Fruit fly (Drosophila melanogaster) whole organism, embryonic: ENCODE results near the gene CG10470.
A peak's percentile ranks its signal among the peaks of the same experiment; 100 is the strongest.

Experiments used
- CG10462 ChIP-seq: fragments of 200-800 bp; sonication (Bioruptor generic); optimal IDR thresholded peaks from 2 replicates; lab custom pipeline; 2016; ENCODE audit warnings: missing biosample characterization, missing genetic modification characterization
- CG11456 ChIP-seq: fragments of 200-800 bp; sonication (Bioruptor generic); IDR thresholded peaks from 3 replicates; pipeline ENCODE4 v1.3.6; 2022; ENCODE audit warnings: missing biosample characterization, missing genetic modification characterization
- CG12104 ChIP-seq: fragments of 200-800 bp; sonication (Bioruptor generic); optimal IDR thresholded peaks from 3 replicates; lab custom pipeline; 2016; ENCODE audit warnings: missing biosample characterization, missing genetic modification characterization
- CG12236 ChIP-seq: fragments of 200-800 bp; sonication (Bioruptor generic); optimal IDR thresholded peaks from 2 replicates; lab custom pipeline; 2016; ENCODE audit warnings: missing biosample characterization, missing genetic modification characterization
- CG1233 ChIP-seq: fragments of 200-800 bp; sonication (Bioruptor generic); optimal IDR thresholded peaks from 4 replicates; lab custom pipeline; 2018; ENCODE audit warnings: missing biosample characterization, mild to moderate bottlenecking, missing genetic modification characterization
- CG18476 ChIP-seq: fragments of 200-800 bp; sonication (Bioruptor generic); optimal IDR thresholded peaks from 2 replicates; lab custom pipeline; 2016; ENCODE audit warnings: missing biosample characterization, mild to moderate bottlenecking, missing genetic modification characterization
- CG18619 ChIP-seq: fragments of 200-800 bp; sonication (Bioruptor generic); optimal IDR thresholded peaks from 3 replicates; lab custom pipeline; 2017; ENCODE audit warnings: missing biosample characterization, mild to moderate bottlenecking, missing genetic modification characterization
- CG3065 ChIP-seq: fragments of 200-800 bp; sonication (Bioruptor generic); optimal IDR thresholded peaks from 2 replicates; lab custom pipeline; 2016; ENCODE audit warnings: missing biosample characterization, missing genetic modification characterization
- CG31441 ChIP-seq: fragments of 200-800 bp; sonication (Bioruptor generic); IDR thresholded peaks from 2 replicates; pipeline ENCODE4 v1.3.6; 2022; ENCODE audit warnings: missing biosample characterization, missing genetic modification characterization
- CG3847 ChIP-seq: fragments of 200-800 bp; sonication (Bioruptor generic); IDR thresholded peaks from 2 replicates; pipeline ENCODE4 v1.3.6; 2022; ENCODE audit warnings: missing biosample characterization, missing genetic modification characterization
- CG3995 ChIP-seq: fragments of 200-800 bp; sonication (Bioruptor generic); optimal IDR thresholded peaks from 3 replicates; lab custom pipeline; 2016; ENCODE audit warnings: missing biosample characterization, missing genetic modification characterization
- CG4424 ChIP-seq: fragments of 200-800 bp; sonication (Bioruptor generic); optimal IDR thresholded peaks from 3 replicates; lab custom pipeline; 2016; ENCODE audit warnings: missing biosample characterization, missing genetic modification characterization
- CG4617 ChIP-seq: fragments of 200-800 bp; sonication (Bioruptor generic); optimal IDR thresholded peaks from 3 replicates; lab custom pipeline; 2016; ENCODE audit warnings: missing biosample characterization, missing genetic modification characterization, borderline replicate concordance
- CG7372 ChIP-seq: fragments of 200-800 bp; sonication (Bioruptor generic); IDR thresholded peaks from 2 replicates; pipeline ENCODE4 v1.3.6; 2022; ENCODE audit warnings: missing biosample characterization, missing genetic modification characterization
- CG7786 ChIP-seq: fragments of 200-800 bp; sonication (Bioruptor generic); optimal IDR thresholded peaks from 2 replicates; lab custom pipeline; 2016; ENCODE audit warnings: missing biosample characterization, missing genetic modification characterization
- CG7928 ChIP-seq: fragments of 200-800 bp; sonication (Bioruptor generic); optimal IDR thresholded peaks from 2 replicates; lab custom pipeline; 2017; ENCODE audit warnings: missing biosample characterization, mild to moderate bottlenecking, missing genetic modification characterization
- CG8281 ChIP-seq: fragments of 200-800 bp; sonication (Bioruptor generic); optimal IDR thresholded peaks from 2 replicates; lab custom pipeline; 2018; ENCODE audit warnings: missing biosample characterization, mild to moderate bottlenecking, missing genetic modification characterization, moderate library complexity
- CG8924 ChIP-seq: fragments of 200-800 bp; optimal IDR thresholded peaks from 3 replicates; lab custom pipeline; 2019; ENCODE audit warnings: missing biosample characterization, mild to moderate bottlenecking, missing genetic modification characterization, moderate library complexity
- Fer3 ChIP-seq: fragments of 200-800 bp; sonication (Bioruptor generic); optimal IDR thresholded peaks from 2 replicates; lab custom pipeline; 2018; ENCODE audit warnings: missing biosample characterization, mild to moderate bottlenecking, missing genetic modification characterization, moderate library complexity
- H2.0 ChIP-seq: fragments of 200-800 bp; sonication (Bioruptor generic); IDR thresholded peaks from 2 replicates; pipeline ENCODE4 v1.3.6; 2022; ENCODE audit warnings: missing biosample characterization, missing genetic modification characterization
- HLH54F ChIP-seq: fragments of 200-800 bp; sonication (Bioruptor generic); optimal IDR thresholded peaks from 3 replicates; lab custom pipeline; 2016; ENCODE audit warnings: missing biosample characterization, missing genetic modification characterization
- Hr3 ChIP-seq: fragments of 200-800 bp; sonication (Bioruptor generic); optimal IDR thresholded peaks from 3 replicates; lab custom pipeline; 2016; ENCODE audit warnings: missing biosample characterization, missing genetic modification characterization
- Kr ChIP-seq: fragments of 200-800 bp; sonication (Bioruptor generic); optimal IDR thresholded peaks from 2 replicates; lab custom pipeline; 2017; ENCODE audit warnings: missing biosample characterization, mild to moderate bottlenecking, missing genetic modification characterization
- Opbp ChIP-seq: fragments of 200-800 bp; sonication (Bioruptor generic); IDR thresholded peaks from 3 replicates; pipeline ENCODE4 v1.3.6; 2022; ENCODE audit warnings: missing biosample characterization, missing genetic modification characterization; ENCODE audit not compliant: partially characterized antibody
- Stat92E ChIP-seq, 3 experiments: fragments of >200 bp in 2 of 3; fragments of 200-800 bp in 1 of 3; sonication (Bioruptor generic) in 1 of 3; optimal IDR thresholded peaks; 2 replicates each; lab custom pipeline; 2017 to 2019; ENCODE audit warnings: missing biosample characterization in 3 of 3, missing genetic modification characterization in 3 of 3, mild to moderate bottlenecking in 1 of 3, moderate library complexity in 1 of 3
- btn ChIP-seq: fragments of 200-800 bp; sonication (Bioruptor generic); optimal IDR thresholded peaks from 2 replicates; lab custom pipeline; 2016; ENCODE audit warnings: missing biosample characterization, missing genetic modification characterization
- cato ChIP-seq: fragments of 200-800 bp; sonication (Bioruptor generic); optimal IDR thresholded peaks from 2 replicates; lab custom pipeline; 2016; ENCODE audit warnings: missing biosample characterization, missing genetic modification characterization, borderline replicate concordance
- chinmo ChIP-seq: fragments of 200-800 bp; sonication (Bioruptor generic); IDR thresholded peaks from 4 replicates; pipeline ENCODE4 v1.3.6; 2022; ENCODE audit warnings: missing biosample characterization, missing genetic modification characterization; ENCODE audit not compliant: partially characterized antibody
- corto ChIP-seq: fragments of 200-800 bp; sonication (Bioruptor generic); optimal IDR thresholded peaks from 2 replicates; lab custom pipeline; 2016; ENCODE audit warnings: missing biosample characterization, mild to moderate bottlenecking, missing genetic modification characterization, moderate library complexity
- emc ChIP-seq: fragments of 200-800 bp; sonication (Bioruptor generic); optimal IDR thresholded peaks from 2 replicates; lab custom pipeline; 2016; ENCODE audit warnings: missing biosample characterization, missing genetic modification characterization
- ewg ChIP-seq: fragments of 200-800 bp; sonication (Bioruptor generic); optimal IDR thresholded peaks from 3 replicates; lab custom pipeline; 2017; ENCODE audit warnings: mild to moderate bottlenecking, missing biosample characterization, missing genetic modification reagents, missing genetic modification characterization
- fd96Cb ChIP-seq: fragments of 200-800 bp; sonication (Bioruptor generic); optimal IDR thresholded peaks from 2 replicates; lab custom pipeline; 2018; ENCODE audit warnings: missing biosample characterization, mild to moderate bottlenecking, missing genetic modification characterization, moderate library complexity
- gce ChIP-seq: fragments of 200-800 bp; sonication (Bioruptor generic); IDR thresholded peaks from 3 replicates; pipeline ENCODE4 v1.3.6; 2022; ENCODE audit warnings: missing biosample characterization, missing genetic modification characterization
- gro ChIP-seq: fragments of 200-800 bp; sonication (Bioruptor generic); optimal IDR thresholded peaks from 2 replicates; lab custom pipeline; 2016; ENCODE audit warnings: missing biosample characterization, missing genetic modification characterization
- hkb ChIP-seq, 2 experiments: fragments of 200-800 bp in 1 of 2; fragments of >200 bp in 1 of 2; sonication (Bioruptor generic) in 1 of 2; IDR thresholded peaks in 1 of 2; optimal IDR thresholded peaks in 1 of 2; 2 replicates each; pipeline versions ENCODE4 v1.3.6 to Lab custom; 2017 to 2022; ENCODE audit warnings: missing biosample characterization in 1 of 2, missing genetic modification characterization in 1 of 2
- ken ChIP-seq: fragments of 200-800 bp; sonication (Bioruptor generic); IDR thresholded peaks from 3 replicates; pipeline ENCODE4 v1.3.6; 2022; ENCODE audit warnings: missing biosample characterization, missing genetic modification characterization
- klu ChIP-seq: fragments of 200-800 bp; sonication (Bioruptor generic); IDR thresholded peaks from 2 replicates; pipeline ENCODE4 v1.3.6; 2022; ENCODE audit warnings: missing biosample characterization, missing genetic modification characterization
- knrl ChIP-seq: fragments of 200-800 bp; sonication (Bioruptor generic); IDR thresholded peaks from 3 replicates; pipeline ENCODE4 v1.3.6; 2022; ENCODE audit warnings: missing biosample characterization, missing genetic modification characterization; ENCODE audit not compliant: partially characterized antibody
- luna ChIP-seq: fragments of 200-800 bp; sonication (Bioruptor generic); optimal IDR thresholded peaks from 2 replicates; lab custom pipeline; 2016; ENCODE audit warnings: missing biosample characterization, missing genetic modification characterization
- nerfin-2 ChIP-seq: fragments of 200-800 bp; sonication (Bioruptor generic); IDR thresholded peaks from 2 replicates; pipeline ENCODE4 v1.3.6; 2022; ENCODE audit warnings: missing biosample characterization, missing genetic modification characterization; ENCODE audit not compliant: partially characterized antibody
- nom ChIP-seq: fragments of 200-800 bp; sonication (Bioruptor generic); optimal IDR thresholded peaks from 2 replicates; lab custom pipeline; 2017; ENCODE audit warnings: missing biosample characterization, missing genetic modification characterization, mild to moderate bottlenecking, moderate library complexity, missing genetic modification reagents
- onecut ChIP-seq: fragments of 200-800 bp; sonication (Bioruptor generic); IDR thresholded peaks from 2 replicates; pipeline ENCODE4 v1.3.6; 2022; ENCODE audit warnings: missing biosample characterization, missing genetic modification characterization
- pan ChIP-seq, 4 experiments: fragments of >200 bp in 3 of 4; fragments of 200-800 bp in 1 of 4; sonication (Bioruptor generic) in 1 of 4; optimal IDR thresholded peaks in 3 of 4; IDR thresholded peaks in 1 of 4; 2 replicates each; pipeline versions ENCODE4 v1.3.6 to Lab custom; 2017 to 2022; ENCODE audit warnings: missing biosample characterization in 2 of 4, missing genetic modification characterization in 2 of 4, mixed read lengths in 1 of 4
- peb ChIP-seq: fragments of 200-800 bp; sonication (Bioruptor generic); IDR thresholded peaks from 2 replicates; pipeline ENCODE4 v1.3.6; 2022; ENCODE audit warnings: missing biosample characterization, missing genetic modification characterization
- slbo ChIP-seq: fragments of 200-800 bp; sonication (Bioruptor generic); IDR thresholded peaks from 2 replicates; pipeline ENCODE4 v1.3.6; 2022; ENCODE audit warnings: missing biosample characterization, missing genetic modification characterization
- stwl ChIP-seq: fragments of 200-800 bp; sonication (Bioruptor generic); optimal IDR thresholded peaks from 3 replicates; lab custom pipeline; 2018; ENCODE audit warnings: missing biosample characterization, mild to moderate bottlenecking, missing genetic modification characterization, moderate library complexity

CG10470 gene

DNA sequence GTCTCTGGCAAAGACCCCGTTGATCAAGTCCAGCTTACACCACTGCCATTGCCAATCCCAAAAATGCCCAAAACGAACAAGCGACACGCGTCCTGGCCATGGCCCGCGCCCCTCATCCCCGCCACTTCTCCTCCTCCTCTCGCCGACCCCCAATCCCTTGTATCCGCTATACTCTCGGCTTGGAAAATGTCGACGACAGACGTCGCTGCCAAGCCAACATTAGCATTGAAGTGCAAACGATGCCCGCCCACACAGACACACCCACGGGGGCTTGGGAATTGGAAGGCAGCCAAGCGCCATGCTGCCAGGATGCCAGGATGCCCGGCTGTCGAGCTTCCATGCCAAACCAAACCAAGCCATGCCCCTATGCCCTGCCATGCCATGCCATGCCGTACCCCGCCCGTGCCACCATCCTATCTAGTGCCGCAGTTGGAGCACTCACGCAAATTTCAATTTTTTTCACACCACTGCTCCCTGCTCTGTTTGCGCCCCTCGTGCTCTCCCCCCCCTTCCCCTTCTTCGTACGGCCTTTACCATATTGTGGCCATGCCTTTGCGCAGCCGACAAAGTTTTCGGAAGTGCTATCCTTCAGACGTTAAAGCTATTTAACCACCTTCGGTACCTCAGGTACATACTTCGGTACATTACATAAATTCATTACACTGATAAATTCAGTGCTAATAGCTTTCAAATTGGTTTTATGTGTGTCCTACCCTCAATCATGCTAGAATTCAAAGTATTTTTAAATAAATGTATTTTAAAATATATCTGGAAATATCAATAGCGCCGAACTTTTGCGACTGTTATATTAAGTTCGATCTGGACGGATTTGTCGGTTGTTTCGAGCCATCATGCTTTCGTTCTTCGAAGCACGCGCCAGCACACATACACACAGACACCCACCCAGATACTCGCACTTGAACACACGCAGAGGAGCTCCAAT lies 27.3 kb upstream of the CG10470 start (continued):
- TF ChIP-seq CG18619 (peak; percentile 84), CG7786 (GFP tag; lab: Kevin White, UChicago) (no peak), onecut (peak; percentile 55), HLH54F (peak; percentile 51), CG4617 (no peak), Hr3 (peak; percentile 68), knrl (GFP tag; lab: Robert Waterston, UW) (no peak), klu (GFP tag; lab: Robert Waterston, UW) (peak; percentile 66; the same call in 1 of the 2 replicates), CG12104 (GFP tag; lab: Kevin White, UChicago) (peak; percentile 51), CG18476 (GFP tag; lab: Kevin White, UChicago) (peak; percentile 39), CG11456 (peak; percentile 65), chinmo (GFP tag; lab: Robert Waterston, UW) (0 out of 4 replicates have a peak, but pooled peaks have one; percentile 51), gro (no peak), pan (optimal IDR thresholded peaks at IDR 0.05; lab: Kevin White, UChicago) (no peak), pan (GFP tag; optimal IDR thresholded peaks at IDR 0.05 in 1 of 2, IDR thresholded peaks at IDR 0.05 in 1 of 2) (peak in 1 of 2 experiments; percentile 66), Fer3 (peak; percentile 68), CG4424 (GFP tag; lab: Kevin White, UChicago) (peak; percentile 54), nerfin-2 (GFP tag; lab: Robert Waterston, UW) (no peak), CG8281 (tag; lab: Kevin White, UChicago) (peak; percentile 39), corto (GFP tag; lab: Kevin White, UChicago) (peak; percentile 56), ewg (peak; percentile 69), nom (peak; percentile 74), btn (GFP tag; lab: Kevin White, UChicago) (no peak), stwl (no peak), CG12236 (GFP tag; lab: Kevin White, UChicago) (no peak), Opbp (GFP tag; lab: Robert Waterston, UW) (no peak), hkb (optimal IDR thresholded peaks at IDR 0.05; lab: Kevin White, UChicago) (no peak), hkb (GFP tag; IDR thresholded peaks at IDR 0.05; lab: Robert Waterston, UW) (peak; percentile 70), fd96Cb (tag; lab: Kevin White, UChicago) (peak; percentile 73), peb (GFP tag; lab: Robert Waterston, UW) (no peak; the same call in 1 of the 2 replicates), CG3995 (GFP tag; lab: Kevin White, UChicago) (no peak), emc (GFP tag; lab: Kevin White, UChicago) (no peak), CG1233 (GFP tag; lab: Kevin White, UChicago) (peak; percentile 65), CG7372 (GFP tag; lab: Robert Waterston, UW) (peak; percentile 66), CG8924 (tag; lab: Kevin White, UChicago) (peak; percentile 89), cato (GFP tag; lab: Kevin White, UChicago) (peak; percentile 40), Kr (GFP tag; lab: Kevin White, UChicago) (no peak), luna (no peak), CG7928 (GFP tag; lab: Kevin White, UChicago) (peak; percentile 26), gce (GFP tag; lab: Robert Waterston, UW) (peak; percentile 59; the same call in 1 of the 3 replicates), slbo (GFP tag; lab: Robert Waterston, UW) (peak; percentile 72), ken (GFP tag; lab: Robert Waterston, UW) (peak; percentile 68; the same call in 1 of the 3 replicates), CG3065 (GFP tag; lab: Kevin White, UChicago) (no peak), CG10462 (GFP tag; lab: Kevin White, UChicago) (peak; percentile 20), Stat92E (GFP tag; optimal IDR thresholded peaks at IDR 0.05; lab: Kevin White, UChicago) (peak in 1 of 3 experiments; percentile 19), H2.0 (GFP tag; lab: Robert Waterston, UW) (no peak; the same call in 1 of the 2 replicates), CG31441 (GFP tag; lab: Robert Waterston, UW) (peak; percentile 85), CG3847 (GFP tag; lab: Robert Waterston, UW) (peak; percentile 69)
